Worm (Caenorhabditis elegans): ENCODE measurements around the gene F13B12.6.

ce11 chrIV:10367740-10368246, 49.9 kb downstream of the F13B12.6 start, which contains the start of gene pges-2:
- no peak for TF ChIP-seq Y56A3A.18 (GFP tag; IDR thresholded peaks at IDR 0.05)
- TF ChIP-seq ama-1 (optimal IDR thresholded peaks at IDR 0.05), result no peak
- no peak for TF ChIP-seq ama-1 (GFP tag; optimal IDR thresholded peaks at IDR 0.05)
- no peak for TF ChIP-seq Y79H2A.3 (GFP tag; conservative IDR thresholded peaks at IDR 0.05)
- no peak for TF ChIP-seq F57A8.1 (GFP tag; optimal IDR thresholded peaks at IDR 0.05)
- TF ChIP-seq C06A6.2 (GFP tag; conservative IDR thresholded peaks at IDR 0.05), result no peak
- TF ChIP-seq lin-54 (GFP tag; optimal IDR thresholded peaks at IDR 0.05), result no peak
- TF ChIP-seq akir-1 (GFP tag; optimal IDR thresholded peaks at IDR 0.05), result no peak
- TF ChIP-seq F22D6.2 (tag; optimal IDR thresholded peaks at IDR 0.05), result no peak
- TF ChIP-seq hlh-26 (GFP tag; conservative IDR thresholded peaks at IDR 0.05), result no peak
- no peak for TF ChIP-seq nfya-1 (tag; optimal IDR thresholded peaks at IDR 0.05; ENCODE audit: borderline replicate concordance, insufficient read depth)
- no peak for TF ChIP-seq snpc-3.4 (tag; optimal IDR thresholded peaks at IDR 0.05)
- TF ChIP-seq Y53F4B.3 (GFP tag; IDR thresholded peaks at IDR 0.05), result no peak

All from whole organism, young adult.